Fruit fly (Drosophila melanogaster) whole organism, embryonic: ENCODE measurements around the gene Dpm3.

Experiments
- Atf6 ChIP-seq: fragments of 200-800 bp; sonication (Bioruptor generic); IDR thresholded peaks from 2 replicates; pipeline ENCODE4 v1.3.6; 2022; ENCODE audit warnings: missing biosample characterization, missing genetic modification characterization
- Bdp1 ChIP-seq: fragments of 200-800 bp; sonication (Bioruptor generic); optimal IDR thresholded peaks from 3 replicates; lab custom pipeline; 2016; ENCODE audit warnings: missing biosample characterization, missing genetic modification characterization
- BtbVII ChIP-seq: fragments of 200-800 bp; sonication (Bioruptor generic); optimal IDR thresholded peaks from 3 replicates; lab custom pipeline; 2017; ENCODE audit warnings: missing biosample characterization, mild to moderate bottlenecking, missing genetic modification characterization
- CG11247 ChIP-seq: fragments of 200-800 bp; sonication (Bioruptor generic); IDR thresholded peaks from 2 replicates; pipeline ENCODE4 v1.3.6; 2022; ENCODE audit warnings: missing biosample characterization, missing genetic modification characterization
- CG12391 ChIP-seq: fragments of 200-800 bp; sonication (Bioruptor generic); optimal IDR thresholded peaks from 3 replicates; lab custom pipeline; 2018; ENCODE audit warnings: missing biosample characterization, mild to moderate bottlenecking, missing genetic modification characterization, moderate library complexity
- CG12744 ChIP-seq: fragments of 200-800 bp; sonication (Bioruptor generic); optimal IDR thresholded peaks from 2 replicates; lab custom pipeline; 2016; ENCODE audit warnings: missing biosample characterization, missing genetic modification characterization
- CG17186 ChIP-seq: fragments of 200-800 bp; sonication (Bioruptor generic); optimal IDR thresholded peaks from 3 replicates; lab custom pipeline; 2017; ENCODE audit warnings: missing biosample characterization, missing genetic modification reagents, missing genetic modification characterization
- CG1792 ChIP-seq: fragments of 200-800 bp; sonication (Bioruptor generic); optimal IDR thresholded peaks from 2 replicates; lab custom pipeline; 2016; ENCODE audit warnings: missing biosample characterization, missing genetic modification characterization
- CG2199 ChIP-seq: fragments of 200-800 bp; sonication (Bioruptor generic); IDR thresholded peaks from 3 replicates; pipeline ENCODE4 v1.3.6; 2022; ENCODE audit warnings: missing biosample characterization, missing genetic modification characterization
- CG2889 ChIP-seq: fragments of 200-800 bp; sonication (Bioruptor generic); IDR thresholded peaks from 3 replicates; pipeline ENCODE4 v1.3.6; 2022; ENCODE audit warnings: missing biosample characterization, missing genetic modification characterization
- CG30403 ChIP-seq: fragments of 200-800 bp; sonication (Bioruptor generic); optimal IDR thresholded peaks from 3 replicates; lab custom pipeline; 2016; ENCODE audit warnings: missing biosample characterization, missing genetic modification characterization
- CG32772 ChIP-seq: fragments of 200-800 bp; sonication (Bioruptor generic); IDR thresholded peaks from 2 replicates; pipeline ENCODE4 v1.3.6; 2022; ENCODE audit warnings: missing biosample characterization, missing genetic modification characterization
- CG33557 ChIP-seq: fragments of 200-800 bp; sonication (Bioruptor generic); optimal IDR thresholded peaks from 2 replicates; lab custom pipeline; 2019; ENCODE audit warnings: missing biosample characterization, mild to moderate bottlenecking, missing genetic modification characterization, moderate library complexity
- CG3407 ChIP-seq: fragments of 200-800 bp; sonication (Bioruptor generic); optimal IDR thresholded peaks from 2 replicates; lab custom pipeline; 2018; ENCODE audit warnings: missing biosample characterization, mild to moderate bottlenecking, missing genetic modification characterization
- CG6683 ChIP-seq: fragments of 200-800 bp; sonication (Bioruptor generic); optimal IDR thresholded peaks from 2 replicates; lab custom pipeline; 2017; ENCODE audit warnings: missing biosample characterization, mild to moderate bottlenecking, missing genetic modification characterization, missing genetic modification reagents
- CG7372 ChIP-seq: fragments of 200-800 bp; sonication (Bioruptor generic); IDR thresholded peaks from 2 replicates; pipeline ENCODE4 v1.3.6; 2022; ENCODE audit warnings: missing biosample characterization, missing genetic modification characterization
- CG7556 ChIP-seq: fragments of 200-800 bp; sonication (Bioruptor generic); optimal IDR thresholded peaks from 2 replicates; lab custom pipeline; 2017; ENCODE audit warnings: missing biosample characterization, mild to moderate bottlenecking, missing genetic modification characterization
- CG7745 ChIP-seq: fragments of 200-800 bp; sonication (Bioruptor generic); optimal IDR thresholded peaks from 2 replicates; lab custom pipeline; 2018; ENCODE audit warnings: missing biosample characterization, mild to moderate bottlenecking, missing genetic modification characterization, moderate library complexity
- CG7786 ChIP-seq: fragments of 200-800 bp; sonication (Bioruptor generic); optimal IDR thresholded peaks from 2 replicates; lab custom pipeline; 2016; ENCODE audit warnings: missing biosample characterization, missing genetic modification characterization
- Dll ChIP-seq: fragments of 200-800 bp; sonication (Bioruptor generic); IDR thresholded peaks from 4 replicates; pipeline ENCODE4 v1.3.6; 2022; ENCODE audit warnings: missing biosample characterization, missing genetic modification characterization; ENCODE audit not compliant: partially characterized antibody
- E2f1 ChIP-seq: fragments of 200-800 bp; sonication (Bioruptor generic); IDR thresholded peaks from 2 replicates; pipeline ENCODE4 v1.3.6; 2022; ENCODE audit warnings: missing biosample characterization, missing genetic modification characterization
- Eip74EF ChIP-seq, 2 experiments: fragments of 200-800 bp in 1 of 2; fragments of >200 bp in 1 of 2; sonication (Bioruptor generic) in 1 of 2; optimal IDR thresholded peaks; 2 replicates each; lab custom pipeline; 2017 to 2019; ENCODE audit warnings: missing biosample characterization in 2 of 2, missing genetic modification characterization in 2 of 2, mild to moderate bottlenecking in 1 of 2, moderate library complexity in 1 of 2
- Elba2 ChIP-seq: fragments of 200-800 bp; sonication (Bioruptor generic); optimal IDR thresholded peaks from 3 replicates; lab custom pipeline; 2016; ENCODE audit warnings: missing biosample characterization, missing genetic modification characterization
- Fer1 ChIP-seq: fragments of 200-800 bp; sonication (Bioruptor generic); optimal IDR thresholded peaks from 2 replicates; lab custom pipeline; 2017; ENCODE audit warnings: missing biosample characterization, mild to moderate bottlenecking, missing genetic modification characterization
- HLH3B ChIP-seq: fragments of 200-800 bp; sonication (Bioruptor generic); IDR thresholded peaks from 2 replicates; pipeline ENCODE4 v1.3.6; 2022; ENCODE audit warnings: missing biosample characterization, missing genetic modification characterization
- Hr51 ChIP-seq, 2 experiments: fragments of 200-800 bp; sonication (Bioruptor generic); optimal IDR thresholded peaks; 2 replicates in 1 of 2; 3 replicates in 1 of 2; lab custom pipeline; 2016 to 2018; ENCODE audit warnings: missing biosample characterization in 2 of 2, missing genetic modification characterization in 2 of 2, mild to moderate bottlenecking in 1 of 2, moderate library complexity in 1 of 2
- Max ChIP-seq: fragments of 200-800 bp; sonication (Bioruptor generic); optimal IDR thresholded peaks from 2 replicates; lab custom pipeline; 2016; ENCODE audit warnings: missing biosample characterization, mild to moderate bottlenecking, missing genetic modification characterization
- NC2β ChIP-seq: fragments of 200-800 bp; sonication (Bioruptor generic); optimal IDR thresholded peaks from 2 replicates; lab custom pipeline; 2016; ENCODE audit warnings: missing biosample characterization, missing genetic modification characterization
- Nf-YB ChIP-seq: fragments of 200-800 bp; sonication (Bioruptor generic); optimal IDR thresholded peaks from 3 replicates; lab custom pipeline; 2019; ENCODE audit warnings: missing biosample characterization, mild to moderate bottlenecking, missing genetic modification characterization, moderate library complexity
- Vsx1 ChIP-seq: fragments of 200-800 bp; sonication (Bioruptor generic); optimal IDR thresholded peaks from 2 replicates; lab custom pipeline; 2017; ENCODE audit warnings: missing biosample characterization, mild to moderate bottlenecking, missing genetic modification characterization, missing genetic modification reagents
- YL-1 ChIP-seq: fragments of 200-800 bp; sonication (Bioruptor generic); optimal IDR thresholded peaks from 3 replicates; lab custom pipeline; 2017; ENCODE audit warnings: missing biosample characterization, mild to moderate bottlenecking, missing genetic modification characterization
- ac ChIP-seq: fragments of 200-800 bp; sonication (Bioruptor generic); optimal IDR thresholded peaks from 3 replicates; lab custom pipeline; 2017; ENCODE audit warnings: missing biosample characterization, mild to moderate bottlenecking, missing genetic modification characterization
- ase ChIP-seq: fragments of 200-800 bp; sonication (Bioruptor generic); IDR thresholded peaks from 3 replicates; pipeline ENCODE4 v1.3.6; 2022; ENCODE audit warnings: missing biosample characterization, missing genetic modification characterization
- btn ChIP-seq: fragments of 200-800 bp; sonication (Bioruptor generic); optimal IDR thresholded peaks from 2 replicates; lab custom pipeline; 2016; ENCODE audit warnings: missing biosample characterization, missing genetic modification characterization
- crol ChIP-seq: fragments of 200-800 bp; sonication (Bioruptor generic); IDR thresholded peaks from 2 replicates; pipeline ENCODE4 v1.3.6; 2022; ENCODE audit warnings: missing biosample characterization, missing genetic modification characterization
- da ChIP-seq: fragments of 200-800 bp; sonication (Bioruptor generic); optimal IDR thresholded peaks from 2 replicates; lab custom pipeline; 2016; ENCODE audit warnings: missing biosample characterization, missing genetic modification characterization
- dpn ChIP-seq, 2 experiments: fragments of 200-800 bp; sonication (Bioruptor generic); optimal IDR thresholded peaks; 3 replicates each; lab custom pipeline; 2016; ENCODE audit warnings: missing biosample characterization in 2 of 2, missing genetic modification characterization in 2 of 2
- eve ChIP-seq, 2 experiments: fragments of >200 bp; optimal IDR thresholded peaks; 2 replicates each; lab custom pipeline; 2017; ENCODE audit warnings: missing biosample characterization in 2 of 2, missing genetic modification characterization in 2 of 2
- gt ChIP-seq: fragments of 200-800 bp; sonication (Bioruptor generic); IDR thresholded peaks from 2 replicates; pipeline ENCODE4 v1.3.6; 2022; ENCODE audit warnings: missing biosample characterization, missing genetic modification characterization
- ind ChIP-seq: fragments of 200-800 bp; sonication (Bioruptor generic); optimal IDR thresholded peaks from 3 replicates; lab custom pipeline; 2016; ENCODE audit warnings: missing biosample characterization, missing genetic modification characterization
- lmd ChIP-seq: fragments of 200-800 bp; sonication (Bioruptor generic); IDR thresholded peaks from 2 replicates; pipeline ENCODE4 v1.3.6; 2022; ENCODE audit warnings: missing biosample characterization, missing genetic modification characterization
- nau ChIP-seq: fragments of 200-800 bp; sonication (Bioruptor generic); optimal IDR thresholded peaks from 3 replicates; lab custom pipeline; 2017; ENCODE audit warnings: missing biosample characterization, mild to moderate bottlenecking, missing genetic modification characterization, missing genetic modification reagents
- prd ChIP-seq, 3 experiments: fragments of >200 bp in 2 of 3; fragments of 200-800 bp in 1 of 3; sonication (Bioruptor generic) in 1 of 3; optimal IDR thresholded peaks in 2 of 3; IDR thresholded peaks in 1 of 3; 2 replicates in 2 of 3; 3 replicates in 1 of 3; pipeline versions ENCODE4 v1.3.6 to Lab custom; 2017 to 2022; ENCODE audit warnings: missing biosample characterization in 1 of 3, missing genetic modification characterization in 1 of 3
- pros ChIP-seq: fragments of 200-800 bp; sonication (Bioruptor generic); optimal IDR thresholded peaks from 3 replicates; lab custom pipeline; 2019; ENCODE audit warnings: missing biosample characterization, mild to moderate bottlenecking, missing genetic modification characterization, moderate library complexity
- sim ChIP-seq: fragments of 200-800 bp; sonication (Bioruptor generic); IDR thresholded peaks from 2 replicates; pipeline ENCODE4 v1.3.6; 2022; ENCODE audit warnings: missing biosample characterization, missing genetic modification characterization
- slbo ChIP-seq: fragments of 200-800 bp; sonication (Bioruptor generic); IDR thresholded peaks from 2 replicates; pipeline ENCODE4 v1.3.6; 2022; ENCODE audit warnings: missing biosample characterization, missing genetic modification characterization
- slp2 ChIP-seq: fragments of 200-800 bp; sonication (Bioruptor generic); optimal IDR thresholded peaks from 2 replicates; lab custom pipeline; 2016; ENCODE audit warnings: missing biosample characterization, missing genetic modification characterization
- vvl ChIP-seq: fragments of 200-800 bp; sonication (Bioruptor generic); IDR thresholded peaks from 2 replicates; pipeline ENCODE4 v1.3.6; 2022; ENCODE audit warnings: missing biosample characterization, missing genetic modification characterization
- zfh2 ChIP-seq: fragments of 200-800 bp; sonication (Bioruptor generic); optimal IDR thresholded peaks from 2 replicates; lab custom pipeline; 2016; ENCODE audit warnings: missing biosample characterization, missing genetic modification characterization

The Dpm3 gene

DNA sequence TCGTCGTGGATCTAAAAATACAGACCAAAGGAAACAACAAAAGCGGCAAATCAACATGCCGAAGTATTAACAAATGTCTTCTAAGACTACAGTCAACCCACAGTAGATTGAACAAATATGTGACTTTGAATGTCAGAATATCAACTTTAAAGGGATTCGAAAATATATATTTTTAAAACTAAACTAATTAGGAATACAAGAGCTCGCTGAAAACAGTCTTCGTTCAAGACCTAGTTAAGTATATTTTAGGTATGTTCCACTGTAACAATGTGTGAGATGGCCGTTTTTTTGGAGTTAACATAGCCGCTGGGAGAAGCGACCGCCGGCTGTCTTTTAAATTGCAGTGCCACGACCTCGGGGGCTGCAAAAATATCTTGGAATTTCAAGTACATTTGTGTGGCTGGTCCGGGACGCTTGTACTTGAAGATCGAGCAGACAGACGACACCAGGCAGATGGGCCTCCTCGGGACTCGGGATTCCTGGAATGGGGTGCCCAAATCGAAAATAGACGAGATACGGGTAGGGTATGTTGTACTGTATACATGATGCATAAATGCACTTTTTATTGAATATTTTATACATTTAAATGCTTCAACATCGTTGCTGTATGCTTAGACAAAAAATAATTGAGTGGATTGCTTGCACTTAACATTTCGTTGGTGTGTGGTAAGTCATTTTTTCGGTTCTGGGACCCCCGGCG, 25.6 kb upstream of the Dpm3 start (continued):
- TF ChIP-seq CG3407 (GFP tag; lab: Kevin White, UChicago), result peak; percentile 29
- peak; percentile 60; the same call in 1 of the 2 replicates for TF ChIP-seq E2f1 (GFP tag; lab: Robert Waterston, UW)
- peak; percentile 59; the same call in 1 of the 2 replicates for TF ChIP-seq CG32772
- TF ChIP-seq zfh2, result peak; percentile 23
- peak; percentile 71 for TF ChIP-seq slbo (GFP tag; lab: Robert Waterston, UW)
- no peak for TF ChIP-seq sim (GFP tag; lab: Robert Waterston, UW)
- peak; percentile 32; the same call in 1 of the 2 replicates for TF ChIP-seq Atf6 (GFP tag; lab: Robert Waterston, UW)
- TF ChIP-seq btn (GFP tag; lab: Kevin White, UChicago), result peak; percentile 11
- TF ChIP-seq dpn (GFP tag; optimal IDR thresholded peaks at IDR 0.05; lab: Kevin White, UChicago), result peak; percentile 55 to 73
- TF ChIP-seq gt (GFP tag; lab: Robert Waterston, UW), result no peak
- TF ChIP-seq Hr51 (GFP tag; optimal IDR thresholded peaks at IDR 0.05; lab: Kevin White, UChicago), result peak in 1 of 2 experiments; percentile 70
- TF ChIP-seq ase (GFP tag; lab: Robert Waterston, UW), result 0 out of 3 replicates have a peak, but pooled peaks have one; percentile 51
- TF ChIP-seq CG7745 (tag; lab: Kevin White, UChicago), result no peak
- peak; percentile 36 for TF ChIP-seq slp2
- peak; percentile 45 for TF ChIP-seq CG33557 (GFP tag; lab: Kevin White, UChicago)
- peak; percentile 29 for TF ChIP-seq Nf-YB (GFP tag; lab: Kevin White, UChicago)
- TF ChIP-seq CG7372, result peak; percentile 47; the same call in 1 of the 2 replicates
- TF ChIP-seq crol (GFP tag; lab: Robert Waterston, UW), result no peak; the same call in 1 of the 2 replicates
- TF ChIP-seq CG2199 (GFP tag; lab: Robert Waterston, UW), result 0 out of 3 replicates have a peak, but pooled peaks have one; percentile 31
- TF ChIP-seq lmd (GFP tag; lab: Robert Waterston, UW), result peak; percentile 51
- no peak for TF ChIP-seq Dll (GFP tag; lab: Robert Waterston, UW)
- TF ChIP-seq pros (GFP tag; lab: Kevin White, UChicago), result peak; percentile 73
- TF ChIP-seq Elba2 (GFP tag; lab: Kevin White, UChicago), result peak; percentile 7
- TF ChIP-seq YL-1 (GFP tag; lab: Kevin White, UChicago), result no peak
- TF ChIP-seq CG7786 (GFP tag; lab: Kevin White, UChicago), result peak; percentile 49
- peak; percentile 26 for TF ChIP-seq Bdp1 (GFP tag; lab: Kevin White, UChicago)
- peak; percentile 44 for TF ChIP-seq Fer1
- TF ChIP-seq Vsx1 (GFP tag; lab: Kevin White, UChicago), result no peak
- TF ChIP-seq CG2889, result no peak
- TF ChIP-seq BtbVII (GFP tag; lab: Kevin White, UChicago), result peak; percentile 50
- peak; percentile 81 for TF ChIP-seq HLH3B (GFP tag; lab: Robert Waterston, UW)
- peak; percentile 15 for TF ChIP-seq CG6683 (GFP tag; lab: Kevin White, UChicago)
- peak; percentile 26 for TF ChIP-seq CG12744 (GFP tag; lab: Kevin White, UChicago)
- peak; percentile 67 for TF ChIP-seq nau (GFP tag; lab: Kevin White, UChicago)
- TF ChIP-seq CG7556 (GFP tag; lab: Kevin White, UChicago), result peak; percentile 66
- peak; percentile 47 for TF ChIP-seq ac (GFP tag; lab: Kevin White, UChicago)
- no peak for TF ChIP-seq da (GFP tag; lab: Kevin White, UChicago)
- no peak for TF ChIP-seq eve (GFP tag; optimal IDR thresholded peaks at IDR 0.05; lab: Kevin White, UChicago)
- TF ChIP-seq Max (GFP tag; lab: Kevin White, UChicago), result peak; percentile 5
- TF ChIP-seq CG12391 (tag; lab: Kevin White, UChicago), result peak; percentile 74
- peak; percentile 82 for TF ChIP-seq CG30403
- TF ChIP-seq NC2β (GFP tag; lab: Kevin White, UChicago), result peak; percentile 24
- peak; percentile 84 for TF ChIP-seq vvl (GFP tag; lab: Robert Waterston, UW)
- TF ChIP-seq CG1792 (GFP tag; lab: Kevin White, UChicago), result no peak
- peak; percentile 48; the same call in 1 of the 2 replicates for TF ChIP-seq CG11247 (GFP tag; lab: Robert Waterston, UW)
- no peak for TF ChIP-seq prd (optimal IDR thresholded peaks at IDR 0.05; lab: Kevin White, UChicago)
- TF ChIP-seq prd (GFP tag; IDR thresholded peaks at IDR 0.05; lab: Robert Waterston, UW), result peak; percentile 80
- TF ChIP-seq Eip74EF (GFP tag; optimal IDR thresholded peaks at IDR 0.05; lab: Kevin White, UChicago), result peak in 1 of 2 experiments; percentile 26
- no peak for TF ChIP-seq CG17186
- peak; percentile 71 for TF ChIP-seq ind
